Worm (Caenorhabditis elegans) whole organism, late embryonic: Measurements from ENCODE around the gene rps-27.

ENCODE experiments used
- ama-1 ChIP-seq: fragments of 150-350 bp; optimal IDR thresholded peaks from 2 replicates; lab custom pipeline; 2014
- ceh-24 ChIP-seq: sonication (generic microtip); optimal IDR thresholded peaks from 2 replicates; lab custom pipeline; 2016; ENCODE audit warnings: mild to moderate bottlenecking, missing genetic modification characterization, missing compliant biosample characterization
- dve-1 ChIP-seq: sonication (generic microtip); optimal IDR thresholded peaks from 2 replicates; lab custom pipeline; 2017; ENCODE audit warnings: antibody characterized with exemption, mild to moderate bottlenecking, missing genetic modification characterization, missing compliant biosample characterization
- nfya-1 ChIP-seq: sonication (generic microtip); optimal IDR thresholded peaks from 2 replicates; lab custom pipeline; 2017; ENCODE audit warnings: missing genetic modification characterization, mild to moderate bottlenecking, missing compliant biosample characterization, antibody characterized with exemption, moderate library complexity
- tbx-2 ChIP-seq: sonication (generic microtip); optimal IDR thresholded peaks from 2 replicates; lab custom pipeline; 2016; ENCODE audit warnings: missing genetic modification characterization, missing compliant biosample characterization

- TF ChIP-seq nfya-1 (peak; percentile 3), dve-1 (tag; lab: Kevin White, UChicago) (no peak), ceh-24 (tag; lab: Kevin White, UChicago) (no peak), ama-1 (lab: Kevin White, UChicago) (no peak), tbx-2 (no peak)
These were observed 22.7 kb upstream of the rps-27 start, which contains the start of gene W03F9.1 for ce11 chrV:126610-127009.
